Fruit fly (Drosophila melanogaster) whole organism, prepupa: ENCODE measurements around the gene IscU.
A peak's percentile ranks its signal among the peaks of the same experiment; 100 is the strongest.

Source experiments
- CG10669 ChIP-seq: fragments of 200-800 bp; sonication (Bioruptor generic); optimal IDR thresholded peaks from 3 replicates; lab custom pipeline; 2018; ENCODE audit warnings: missing biosample characterization, mild to moderate bottlenecking, missing genetic modification characterization, moderate library complexity
- CG15336 ChIP-seq: fragments of 200-800 bp; sonication (Bioruptor generic); IDR thresholded peaks from 2 replicates; pipeline ENCODE4 v1.3.6; 2022; ENCODE audit warnings: missing biosample characterization, missing genetic modification characterization
- CG1621 ChIP-seq: fragments of 200-800 bp; sonication (Bioruptor generic); optimal IDR thresholded peaks from 3 replicates; lab custom pipeline; 2018; ENCODE audit warnings: missing biosample characterization, mild to moderate bottlenecking, missing genetic modification characterization
- CG7368 ChIP-seq: fragments of 200-800 bp; sonication (Bioruptor generic); optimal IDR thresholded peaks from 3 replicates; lab custom pipeline; 2016; ENCODE audit warnings: missing biosample characterization, missing genetic modification characterization
- CG8632 ChIP-seq: fragments of 200-800 bp; sonication (Bioruptor generic); optimal IDR thresholded peaks from 3 replicates; lab custom pipeline; 2016; ENCODE audit warnings: missing biosample characterization, missing genetic modification characterization
- Eip75B ChIP-seq: fragments of 200-800 bp; sonication (Bioruptor generic); optimal IDR thresholded peaks from 3 replicates; lab custom pipeline; 2016; ENCODE audit warnings: missing biosample characterization, missing genetic modification characterization

DNA sequence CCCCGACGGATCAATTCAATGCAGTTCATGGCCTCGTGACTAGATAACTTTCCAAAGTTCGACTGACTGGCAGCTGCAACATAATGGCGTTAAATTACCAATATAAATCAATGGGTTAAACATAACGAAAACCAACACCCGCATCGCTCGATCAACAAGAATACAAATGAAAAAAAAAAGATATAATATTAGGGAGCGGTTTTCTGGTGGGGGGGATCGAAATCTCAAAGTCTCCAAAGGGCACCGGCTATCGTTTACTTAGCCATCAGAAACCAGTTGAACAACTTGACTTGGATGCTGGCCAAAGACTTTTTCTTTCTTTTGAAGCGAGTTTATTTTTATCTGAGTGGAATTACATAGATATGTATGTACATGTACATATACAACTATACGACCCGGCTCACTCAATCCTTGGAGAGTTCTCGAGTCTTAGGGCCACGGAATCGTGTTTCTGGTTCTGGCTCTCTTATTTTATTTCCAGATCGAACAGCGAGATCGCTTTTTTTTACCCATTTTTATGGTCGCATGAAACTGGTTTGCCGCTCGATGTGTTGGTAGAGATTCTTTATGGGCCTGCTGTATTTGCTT lies 30.7 kb upstream of the IscU start:
- no peak for TF ChIP-seq CG15336 (GFP tag; lab: Robert Waterston, UW)
- peak; percentile 42 for TF ChIP-seq CG1621
- no peak for TF ChIP-seq CG7368 (GFP tag; lab: Kevin White, UChicago)
- TF ChIP-seq CG10669 (GFP tag; lab: Kevin White, UChicago), result peak; percentile 15
- no peak for TF ChIP-seq CG8632
- TF ChIP-seq Eip75B (GFP tag; lab: Kevin White, UChicago), result no peak
